Fruit fly (Drosophila melanogaster) whole organism, embryonic: Measurements from ENCODE around the gene Yip1d1.

Experiments
- ATbp ChIP-seq: fragments of 200-800 bp; sonication (Bioruptor generic); optimal IDR thresholded peaks from 2 replicates; lab custom pipeline; 2017; ENCODE audit warnings: missing biosample characterization, mild to moderate bottlenecking, missing genetic modification characterization, missing genetic modification reagents
- CG11398 ChIP-seq: fragments of 200-800 bp; sonication (Bioruptor generic); optimal IDR thresholded peaks from 2 replicates; lab custom pipeline; 2016; ENCODE audit warnings: missing biosample characterization, missing genetic modification characterization
- CG11560 ChIP-seq: fragments of 200-800 bp; sonication (Bioruptor generic); IDR thresholded peaks from 3 replicates; pipeline ENCODE4 v1.3.6; 2022; ENCODE audit warnings: missing biosample characterization, missing genetic modification characterization
- CG11695 ChIP-seq: fragments of 200-800 bp; sonication (Bioruptor generic); IDR thresholded peaks from 3 replicates; pipeline ENCODE4 v1.3.6; 2022; ENCODE audit warnings: missing biosample characterization, missing genetic modification characterization
- CG11696 ChIP-seq: fragments of 200-800 bp; sonication (Bioruptor generic); IDR thresholded peaks from 2 replicates; pipeline ENCODE4 v1.3.6; 2022; ENCODE audit warnings: missing biosample characterization, missing genetic modification characterization
- CG11723 ChIP-seq: fragments of 200-800 bp; sonication (Bioruptor generic); optimal IDR thresholded peaks from 2 replicates; lab custom pipeline; 2017; ENCODE audit warnings: missing biosample characterization, mild to moderate bottlenecking, missing genetic modification characterization
- CG12659 ChIP-seq: fragments of 200-800 bp; sonication (Bioruptor generic); optimal IDR thresholded peaks from 3 replicates; lab custom pipeline; 2017; ENCODE audit warnings: mild to moderate bottlenecking, missing biosample characterization, missing genetic modification reagents, missing genetic modification characterization
- CG1603 ChIP-seq: fragments of 200-800 bp; sonication (Bioruptor generic); optimal IDR thresholded peaks from 2 replicates; lab custom pipeline; 2019; ENCODE audit warnings: missing biosample characterization, mild to moderate bottlenecking, missing genetic modification characterization, moderate library complexity
- CG17385 ChIP-seq: fragments of 200-800 bp; sonication (Bioruptor generic); optimal IDR thresholded peaks from 3 replicates; lab custom pipeline; 2018; ENCODE audit warnings: missing biosample characterization, mild to moderate bottlenecking, missing genetic modification characterization
- CG17568 ChIP-seq: fragments of 200-800 bp; sonication (Bioruptor generic); optimal IDR thresholded peaks from 2 replicates; lab custom pipeline; 2018; ENCODE audit warnings: missing biosample characterization, mild to moderate bottlenecking, missing genetic modification characterization, moderate library complexity
- CG2202 ChIP-seq: fragments of 200-800 bp; sonication (Bioruptor generic); optimal IDR thresholded peaks from 2 replicates; lab custom pipeline; 2018; ENCODE audit warnings: missing biosample characterization, mild to moderate bottlenecking, missing genetic modification characterization
- CG30403 ChIP-seq: fragments of 200-800 bp; sonication (Bioruptor generic); optimal IDR thresholded peaks from 3 replicates; lab custom pipeline; 2016; ENCODE audit warnings: missing biosample characterization, missing genetic modification characterization
- CG3407 ChIP-seq: fragments of 200-800 bp; sonication (Bioruptor generic); optimal IDR thresholded peaks from 2 replicates; lab custom pipeline; 2018; ENCODE audit warnings: missing biosample characterization, mild to moderate bottlenecking, missing genetic modification characterization
- CG34422 ChIP-seq: fragments of 200-800 bp; sonication (Bioruptor generic); IDR thresholded peaks from 3 replicates; pipeline ENCODE4 v1.3.6; 2022; ENCODE audit warnings: missing biosample characterization, missing genetic modification characterization
- CG4328 ChIP-seq: fragments of 200-800 bp; sonication (Bioruptor generic); optimal IDR thresholded peaks from 3 replicates; lab custom pipeline; 2017; ENCODE audit warnings: missing biosample characterization, missing genetic modification reagents, missing genetic modification characterization
- CG4707 ChIP-seq: fragments of 200-800 bp; sonication (Bioruptor generic); optimal IDR thresholded peaks from 2 replicates; lab custom pipeline; 2018; ENCODE audit warnings: missing biosample characterization, mild to moderate bottlenecking, missing genetic modification characterization, moderate library complexity
- CG5245 ChIP-seq: fragments of 200-800 bp; sonication (Bioruptor generic); optimal IDR thresholded peaks from 3 replicates; lab custom pipeline; 2016; ENCODE audit warnings: missing biosample characterization, missing genetic modification characterization
- CG6254 ChIP-seq: fragments of 200-800 bp; sonication (Bioruptor generic); optimal IDR thresholded peaks from 3 replicates; lab custom pipeline; 2017; ENCODE audit warnings: mild to moderate bottlenecking, missing biosample characterization, missing genetic modification reagents, missing genetic modification characterization
- CG8924 ChIP-seq: fragments of 200-800 bp; optimal IDR thresholded peaks from 3 replicates; lab custom pipeline; 2019; ENCODE audit warnings: missing biosample characterization, mild to moderate bottlenecking, missing genetic modification characterization, moderate library complexity
- CG9876 ChIP-seq: fragments of 200-800 bp; sonication (Bioruptor generic); optimal IDR thresholded peaks from 2 replicates; lab custom pipeline; 2016; ENCODE audit warnings: missing biosample characterization, missing genetic modification characterization
- D19A ChIP-seq: fragments of 200-800 bp; optimal IDR thresholded peaks from 3 replicates; lab custom pipeline; 2019; ENCODE audit warnings: missing biosample characterization, mild to moderate bottlenecking, missing genetic modification characterization, moderate library complexity
- Dbx ChIP-seq: fragments of 200-800 bp; sonication (Bioruptor generic); IDR thresholded peaks from 3 replicates; pipeline ENCODE4 v1.3.6; 2022; ENCODE audit warnings: missing biosample characterization, missing genetic modification characterization
- Elba2 ChIP-seq: fragments of 200-800 bp; sonication (Bioruptor generic); optimal IDR thresholded peaks from 3 replicates; lab custom pipeline; 2016; ENCODE audit warnings: missing biosample characterization, missing genetic modification characterization
- H2.0 ChIP-seq: fragments of 200-800 bp; sonication (Bioruptor generic); IDR thresholded peaks from 2 replicates; pipeline ENCODE4 v1.3.6; 2022; ENCODE audit warnings: missing biosample characterization, missing genetic modification characterization
- HmgD ChIP-seq: fragments of 200-800 bp; sonication (Bioruptor generic); optimal IDR thresholded peaks from 3 replicates; lab custom pipeline; 2016; ENCODE audit warnings: missing biosample characterization, missing genetic modification characterization
- NFAT ChIP-seq: fragments of 200-800 bp; sonication (Bioruptor generic); IDR thresholded peaks from 2 replicates; pipeline ENCODE4 v1.3.6; 2022; ENCODE audit warnings: missing biosample characterization, missing genetic modification characterization
- Oli ChIP-seq: fragments of 200-800 bp; sonication (Bioruptor generic); optimal IDR thresholded peaks from 2 replicates; lab custom pipeline; 2018; ENCODE audit warnings: missing biosample characterization, mild to moderate bottlenecking, missing genetic modification characterization, moderate library complexity
- PHDP ChIP-seq: fragments of 200-800 bp; sonication (Bioruptor generic); optimal IDR thresholded peaks from 3 replicates; lab custom pipeline; 2018; ENCODE audit warnings: missing biosample characterization, mild to moderate bottlenecking, missing genetic modification characterization, moderate library complexity
- Rx ChIP-seq: fragments of 200-800 bp; sonication (Bioruptor generic); IDR thresholded peaks from 2 replicates; pipeline ENCODE4 v1.3.6; 2022; ENCODE audit warnings: missing biosample characterization, missing genetic modification characterization
- ato ChIP-seq: fragments of 200-800 bp; sonication (Bioruptor generic); IDR thresholded peaks from 2 replicates; pipeline ENCODE4 v1.3.6; 2022; ENCODE audit warnings: missing biosample characterization, missing genetic modification characterization; ENCODE audit not compliant: partially characterized antibody
- az2 ChIP-seq: fragments of 200-800 bp; sonication (Bioruptor generic); optimal IDR thresholded peaks from 3 replicates; lab custom pipeline; 2016; ENCODE audit warnings: missing biosample characterization, missing genetic modification characterization
- dmrt99B ChIP-seq: fragments of 200-800 bp; sonication (Bioruptor generic); optimal IDR thresholded peaks from 2 replicates; lab custom pipeline; 2018; ENCODE audit warnings: missing biosample characterization, mild to moderate bottlenecking, missing genetic modification characterization, moderate library complexity
- eve ChIP-seq, 2 experiments: fragments of >200 bp; optimal IDR thresholded peaks; 2 replicates each; lab custom pipeline; 2017; ENCODE audit warnings: missing biosample characterization in 2 of 2, missing genetic modification characterization in 2 of 2
- exex ChIP-seq: fragments of 200-800 bp; sonication (Bioruptor generic); optimal IDR thresholded peaks from 4 replicates; lab custom pipeline; 2018; ENCODE audit warnings: missing biosample characterization, mild to moderate bottlenecking, missing genetic modification characterization, moderate library complexity
- lab ChIP-seq: fragments of 200-800 bp; sonication (Bioruptor generic); optimal IDR thresholded peaks from 3 replicates; lab custom pipeline; 2017; ENCODE audit warnings: missing biosample characterization, missing genetic modification characterization, mild to moderate bottlenecking, moderate library complexity, missing genetic modification reagents
- mld ChIP-seq: fragments of 200-800 bp; sonication (Bioruptor generic); IDR thresholded peaks from 3 replicates; pipeline ENCODE4 v1.3.6; 2022; ENCODE audit warnings: missing biosample characterization, missing genetic modification characterization; ENCODE audit not compliant: partially characterized antibody
- nmo ChIP-seq: fragments of 200-800 bp; sonication (Bioruptor generic); optimal IDR thresholded peaks from 2 replicates; lab custom pipeline; 2018; ENCODE audit warnings: missing biosample characterization, mild to moderate bottlenecking, missing genetic modification characterization, moderate library complexity
- nom ChIP-seq: fragments of 200-800 bp; sonication (Bioruptor generic); optimal IDR thresholded peaks from 2 replicates; lab custom pipeline; 2017; ENCODE audit warnings: missing biosample characterization, missing genetic modification characterization, mild to moderate bottlenecking, moderate library complexity, missing genetic modification reagents
- onecut ChIP-seq: fragments of 200-800 bp; sonication (Bioruptor generic); IDR thresholded peaks from 2 replicates; pipeline ENCODE4 v1.3.6; 2022; ENCODE audit warnings: missing biosample characterization, missing genetic modification characterization
- otp ChIP-seq: fragments of 200-800 bp; sonication (Bioruptor generic); IDR thresholded peaks from 3 replicates; pipeline ENCODE4, ENCODE4 v1.3.6; 2022; ENCODE audit warnings: missing biosample characterization, missing genetic modification characterization
- pb ChIP-seq: fragments of 200-800 bp; sonication (Bioruptor generic); optimal IDR thresholded peaks from 3 replicates; lab custom pipeline; 2016; ENCODE audit warnings: missing biosample characterization, missing genetic modification characterization
- peb ChIP-seq: fragments of 200-800 bp; sonication (Bioruptor generic); IDR thresholded peaks from 2 replicates; pipeline ENCODE4 v1.3.6; 2022; ENCODE audit warnings: missing biosample characterization, missing genetic modification characterization
- pfk ChIP-seq: fragments of 200-800 bp; sonication (Bioruptor generic); optimal IDR thresholded peaks from 2 replicates; lab custom pipeline; 2018; ENCODE audit warnings: missing biosample characterization, mild to moderate bottlenecking, missing genetic modification characterization, moderate library complexity
- slbo ChIP-seq: fragments of 200-800 bp; sonication (Bioruptor generic); IDR thresholded peaks from 2 replicates; pipeline ENCODE4 v1.3.6; 2022; ENCODE audit warnings: missing biosample characterization, missing genetic modification characterization
- vvl ChIP-seq: fragments of 200-800 bp; sonication (Bioruptor generic); IDR thresholded peaks from 2 replicates; pipeline ENCODE4 v1.3.6; 2022; ENCODE audit warnings: missing biosample characterization, missing genetic modification characterization
- z ChIP-seq: fragments of 200-800 bp; sonication (Bioruptor generic); IDR thresholded peaks from 3 replicates; pipeline ENCODE4 v1.3.6; 2022; ENCODE audit warnings: missing biosample characterization, missing genetic modification characterization
- zen2 ChIP-seq: fragments of 200-800 bp; sonication (Bioruptor generic); IDR thresholded peaks from 3 replicates; pipeline ENCODE4 v1.3.6; 2022; ENCODE audit warnings: missing biosample characterization, missing genetic modification characterization; ENCODE audit not compliant: partially characterized antibody
- zf30C ChIP-seq: fragments of 200-800 bp; sonication (Bioruptor generic); optimal IDR thresholded peaks from 3 replicates; lab custom pipeline; 2018; ENCODE audit warnings: missing biosample characterization, mild to moderate bottlenecking, missing genetic modification characterization
- zfh1 ChIP-seq: fragments of 200-800 bp; sonication (Bioruptor generic); IDR thresholded peaks from 3 replicates; pipeline ENCODE4 v1.3.6; 2022; ENCODE audit warnings: missing biosample characterization, missing genetic modification characterization

Yip1d1 gene

DNA sequence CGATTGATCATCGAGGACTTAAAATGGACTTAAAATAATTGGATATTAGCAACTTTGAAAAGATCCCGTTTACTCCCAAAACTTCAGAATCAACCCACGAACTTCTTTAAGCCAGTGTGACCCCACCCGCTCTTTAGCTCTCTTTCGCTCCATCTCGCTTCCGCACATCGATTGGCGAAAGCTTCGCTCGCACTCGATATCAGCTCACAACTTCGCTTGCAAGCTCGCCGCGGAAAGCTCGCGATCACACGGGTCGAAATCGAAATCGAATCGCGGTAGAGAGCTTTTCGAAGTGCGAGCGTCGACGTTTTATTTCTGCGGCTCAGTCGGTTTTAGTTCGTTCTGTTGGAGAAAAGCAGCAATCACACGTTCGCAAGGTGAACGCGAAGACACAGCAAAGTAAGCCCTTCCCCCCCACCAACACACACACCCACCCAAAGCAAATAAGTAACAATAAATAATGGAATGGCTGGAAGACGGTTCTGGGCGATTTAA, 26.3 kb downstream of the Yip1d1 start, which contains the start of gene Vha68-2 (continued):
- no peak for TF ChIP-seq eve (GFP tag; optimal IDR thresholded peaks at IDR 0.05; lab: Kevin White, UChicago)
- peak; percentile 51; the same call in 1 of the 3 replicates for TF ChIP-seq CG34422 (GFP tag; lab: Robert Waterston, UW)
- TF ChIP-seq peb (GFP tag; lab: Robert Waterston, UW), result no peak
- TF ChIP-seq pfk (GFP tag; lab: Kevin White, UChicago), result peak; percentile 19
- no peak for TF ChIP-seq otp (GFP tag; lab: Robert Waterston, UW)
- 0 out of 3 replicates have a peak, but pooled peaks have one; percentile 26 for TF ChIP-seq zen2
- TF ChIP-seq CG30403 (GFP tag; lab: Kevin White, UChicago), result peak; percentile 63
- no peak for TF ChIP-seq D19A (tag; lab: Kevin White, UChicago)
- peak; percentile 28 for TF ChIP-seq CG9876
- peak; percentile 36 for TF ChIP-seq az2 (GFP tag; lab: Kevin White, UChicago)
- TF ChIP-seq Oli (tag; lab: Kevin White, UChicago), result peak; percentile 36
- no peak for TF ChIP-seq zf30C (GFP tag; lab: Kevin White, UChicago)
- TF ChIP-seq H2.0 (GFP tag; lab: Robert Waterston, UW), result peak; percentile 56
- TF ChIP-seq CG11696, result no peak
- TF ChIP-seq NFAT (GFP tag; lab: Robert Waterston, UW), result 0 out of 2 replicates have a peak, but pooled peaks have one; percentile 34
- TF ChIP-seq nmo (GFP tag; lab: Kevin White, UChicago), result no peak
- TF ChIP-seq Elba2, result no peak
- peak; percentile 79 for TF ChIP-seq vvl (GFP tag; lab: Robert Waterston, UW)
- TF ChIP-seq nom (GFP tag; lab: Kevin White, UChicago), result peak; percentile 49
- TF ChIP-seq ATbp (GFP tag; lab: Kevin White, UChicago), result peak; percentile 77
- peak; percentile 67 for TF ChIP-seq lab (GFP tag; lab: Kevin White, UChicago)
- peak; percentile 55 for TF ChIP-seq CG11723 (GFP tag; lab: Kevin White, UChicago)
- peak; percentile 75 for TF ChIP-seq zfh1 (GFP tag; lab: Robert Waterston, UW)
- no peak for TF ChIP-seq CG8924 (tag; lab: Kevin White, UChicago)
- TF ChIP-seq CG5245 (GFP tag; lab: Kevin White, UChicago), result no peak
- TF ChIP-seq onecut (GFP tag; lab: Robert Waterston, UW), result peak; percentile 68
- TF ChIP-seq CG4707, result peak; percentile 73
- no peak for TF ChIP-seq CG11695
- TF ChIP-seq CG12659, result peak; percentile 86
- 0 out of 3 replicates have a peak, but pooled peaks have one; percentile 68 for TF ChIP-seq mld (GFP tag; lab: Robert Waterston, UW)
- no peak for TF ChIP-seq CG2202 (tag; lab: Kevin White, UChicago)
- TF ChIP-seq slbo, result peak; percentile 73
- peak; percentile 3 for TF ChIP-seq exex
- no peak for TF ChIP-seq Rx (GFP tag; lab: Robert Waterston, UW)
- peak; percentile 61 for TF ChIP-seq CG17385
- TF ChIP-seq pb, result peak; percentile 10
- peak; percentile 79 for TF ChIP-seq HmgD (GFP tag; lab: Kevin White, UChicago)
- TF ChIP-seq CG4328, result peak; percentile 9
- TF ChIP-seq CG11398, result peak; percentile 35
- TF ChIP-seq Dbx (GFP tag; lab: Robert Waterston, UW), result peak; percentile 58; the same call in 2 of the 3 replicates
- TF ChIP-seq CG1603, result peak; percentile 75
- peak; percentile 95 for TF ChIP-seq CG11560 (tag; lab: Robert Waterston, UW)
- TF ChIP-seq ato, result peak; percentile 35; the same call in 1 of the 2 replicates
- TF ChIP-seq dmrt99B (tag; lab: Kevin White, UChicago), result peak; percentile 14
- TF ChIP-seq PHDP (tag; lab: Kevin White, UChicago), result peak; percentile 68
- TF ChIP-seq CG17568, result peak; percentile 42
- peak; percentile 69 for TF ChIP-seq CG3407 (GFP tag; lab: Kevin White, UChicago)
- no peak for TF ChIP-seq CG6254 (GFP tag; lab: Kevin White, UChicago)
- 0 out of 3 replicates have a peak, but pooled peaks have one; percentile 14 for TF ChIP-seq z (GFP tag; lab: Robert Waterston, UW)
